Fruit fly (Drosophila melanogaster): Measurements from ENCODE around the gene PIG-Wa.
A peak's percentile ranks its signal among the peaks of the same experiment; 100 is the strongest.

The PIG-Wa gene

DNA sequence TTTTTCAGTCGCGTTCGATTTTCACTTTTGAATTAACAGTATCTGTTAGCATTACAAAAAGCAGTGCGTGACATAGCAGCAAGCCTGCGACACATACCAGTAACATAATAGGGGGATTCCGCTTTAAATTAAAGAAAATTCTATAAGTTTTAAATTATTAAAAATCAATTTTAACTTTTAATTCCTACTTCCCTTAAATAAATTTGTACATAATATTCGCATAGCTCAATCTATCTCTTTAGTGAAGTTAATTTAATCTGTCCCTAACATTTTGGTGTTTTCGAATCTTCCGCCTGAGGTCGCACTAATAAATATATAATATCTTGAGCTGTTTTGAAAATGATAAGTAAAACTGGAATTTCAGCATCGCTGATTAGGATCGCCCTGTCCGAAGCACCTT, 37.5 kb downstream of the PIG-Wa start, which contains the start of gene CG9886 (continued):
- TF ChIP-seq stwl (tag; optimal IDR thresholded peaks at IDR 0.05): peak; percentile 89
- TF ChIP-seq CG1024 (GFP tag; IDR thresholded peaks at IDR 0.05): no peak
- peak; percentile 39 for TF ChIP-seq CG2202 (tag; optimal IDR thresholded peaks at IDR 0.05)
- peak; percentile 29 for TF ChIP-seq CG13123 (GFP tag; optimal IDR thresholded peaks at IDR 0.05)
- TF ChIP-seq tin (GFP tag; optimal IDR thresholded peaks at IDR 0.05): peak; percentile 67
- TF ChIP-seq Hsf (GFP tag; optimal IDR thresholded peaks at IDR 0.05): peak; percentile 56
- no peak for TF ChIP-seq CG6791 (GFP tag; IDR thresholded peaks at IDR 0.05; ENCODE audit: partially characterized antibody)
- TF ChIP-seq Atf6 (GFP tag; IDR thresholded peaks at IDR 0.05): peak; percentile 56
- 0 out of 3 replicates have a peak, but pooled peaks have one; percentile 34 for TF ChIP-seq Dbx (GFP tag; IDR thresholded peaks at IDR 0.05)
- peak; percentile 56 for TF ChIP-seq CG12155 (GFP tag; optimal IDR thresholded peaks at IDR 0.05)
- TF ChIP-seq Trl (optimal IDR thresholded peaks at IDR 0.05): no peak
- TF ChIP-seq Trl (GFP tag; optimal IDR thresholded peaks at IDR 0.05): no peak
- no peak for TF ChIP-seq Asciz (GFP tag; optimal IDR thresholded peaks at IDR 0.05)
- TF ChIP-seq CG17328 (GFP tag; IDR thresholded peaks at IDR 0.05): peak; percentile 60
- peak; percentile 68 for TF ChIP-seq Chrac-16 (GFP tag; optimal IDR thresholded peaks at IDR 0.05)
- TF ChIP-seq trh (GFP tag; optimal IDR thresholded peaks at IDR 0.05): no peak
- TF ChIP-seq psq (GFP tag; optimal IDR thresholded peaks at IDR 0.05): no peak
- no peak for TF ChIP-seq hkb (optimal IDR thresholded peaks at IDR 0.05)
- peak; percentile 68 for TF ChIP-seq hkb (GFP tag; IDR thresholded peaks at IDR 0.05)
- no peak for TF ChIP-seq Side (GFP tag; optimal IDR thresholded peaks at IDR 0.05)
- peak; percentile 87 for TF ChIP-seq CG12391 (tag; optimal IDR thresholded peaks at IDR 0.05)
- TF ChIP-seq lab (GFP tag; optimal IDR thresholded peaks at IDR 0.05): peak; percentile 62
- peak; percentile 52 for TF ChIP-seq CG12299 (tag; optimal IDR thresholded peaks at IDR 0.05)
- peak; percentile 66 for TF ChIP-seq CG15514 (GFP tag; optimal IDR thresholded peaks at IDR 0.05)
- peak; percentile 55 for TF ChIP-seq Hmr (GFP tag; optimal IDR thresholded peaks at IDR 0.05)
- TF ChIP-seq CG12659 (GFP tag; optimal IDR thresholded peaks at IDR 0.05): peak; percentile 49
- no peak for TF ChIP-seq ato (GFP tag; IDR thresholded peaks at IDR 0.05; ENCODE audit: partially characterized antibody)
- TF ChIP-seq CG3281 (GFP tag; optimal IDR thresholded peaks at IDR 0.05): peak; percentile 52
- no peak for TF ChIP-seq en (GFP tag; optimal IDR thresholded peaks at IDR 0.05)
- TF ChIP-seq ranshi (GFP tag; IDR thresholded peaks at IDR 0.05): 0 out of 2 replicates have a peak, but pooled peaks have one; percentile 24
- TF ChIP-seq Gsc (GFP tag; IDR thresholded peaks at IDR 0.05): no peak
- no peak for TF ChIP-seq schlank (tag; optimal IDR thresholded peaks at IDR 0.05)
- TF ChIP-seq wdn (GFP tag; IDR thresholded peaks at IDR 0.05): 0 out of 2 replicates have a peak, but pooled peaks have one; percentile 27
- TF ChIP-seq wor (GFP tag; IDR thresholded peaks at IDR 0.05): no peak
- TF ChIP-seq ERR (GFP tag; optimal IDR thresholded peaks at IDR 0.05): no peak
- peak; percentile 77 for TF ChIP-seq CG14710 (tag; optimal IDR thresholded peaks at IDR 0.05)
- peak; percentile 70 for TF ChIP-seq nerfin-1 (tag; optimal IDR thresholded peaks at IDR 0.05)
- TF ChIP-seq CG15479 (GFP tag; optimal IDR thresholded peaks at IDR 0.05): no peak
- TF ChIP-seq Max (GFP tag; optimal IDR thresholded peaks at IDR 0.05): peak; percentile 58
- TF ChIP-seq CG12219 (GFP tag; optimal IDR thresholded peaks at IDR 0.05): peak; percentile 15
- TF ChIP-seq BtbVII (GFP tag; optimal IDR thresholded peaks at IDR 0.05): peak; percentile 43
- no peak for TF ChIP-seq CG9215 (GFP tag; IDR thresholded peaks at IDR 0.05)
- TF ChIP-seq CG7745 (tag; optimal IDR thresholded peaks at IDR 0.05): no peak
- TF ChIP-seq CG14050 (GFP tag; IDR thresholded peaks at IDR 0.05): no peak; the same call in 2 of the 3 replicates
- peak; percentile 6 for TF ChIP-seq CG17186 (GFP tag; optimal IDR thresholded peaks at IDR 0.05)
- TF ChIP-seq Sox100B (GFP tag; optimal IDR thresholded peaks at IDR 0.05): peak; percentile 39
- peak; percentile 68 for TF ChIP-seq slbo (GFP tag; IDR thresholded peaks at IDR 0.05)
- TF ChIP-seq E2f1 (GFP tag; IDR thresholded peaks at IDR 0.05): peak; percentile 43
- TF ChIP-seq Poxn (GFP tag; IDR thresholded peaks at IDR 0.05): no peak
- no peak for TF ChIP-seq gsb (GFP tag; IDR thresholded peaks at IDR 0.05)
- peak; percentile 11 for TF ChIP-seq pum (GFP tag; optimal IDR thresholded peaks at IDR 0.05)
- TF ChIP-seq CG6683 (GFP tag; optimal IDR thresholded peaks at IDR 0.05): peak; percentile 5
